Fruit fly (Drosophila melanogaster) whole organism, larva: Measurements from ENCODE around the gene IntS9.

Experiments used
- noc ChIP-seq: fragments of 200-800 bp; sonication (Bioruptor generic); optimal IDR thresholded peaks from 3 replicates; lab custom pipeline; 2019; ENCODE audit warnings: missing biosample characterization, mild to moderate bottlenecking, missing genetic modification characterization, moderate library complexity

Gene IntS9

dm6 chr3L:16087323-16087816 is 18.1 kb downstream of the IntS9 start, which contains the start of gene Tasp1:
Gene Tasp1, minus strand, starts transcription at chr3L:16087525.
- no peak for TF ChIP-seq noc

dm6 chr3L:16083693-16084092 is 21.7 kb downstream of the IntS9 start, which contains the start of gene CG13075:
Gene CG13075, plus strand, starts transcription at chr3L:16083993.
- no peak for TF ChIP-seq noc

- no peak for TF ChIP-seq noc
Observed at dm6 chr3L:16082251-16082650, 23.2 kb downstream of the IntS9 start, which contains the start of gene CG33258. Gene CG33258, plus strand, starts transcription at chr3L:16082551.

dm6 chr3L:16060806-16061600 is 44.4 kb downstream of the IntS9 start:
- TF ChIP-seq noc, result peak; percentile 89

- no peak for TF ChIP-seq noc
Observed at dm6 chr3L:16056101-16056891, 49.1 kb downstream of the IntS9 start.

- TF ChIP-seq noc, result peak; percentile 32
Observed at dm6 chr3L:16054095-16054494, 51.3 kb downstream of the IntS9 start.
